Worm (Caenorhabditis elegans) whole organism, mixed stage, embryonic: ENCODE measurements around the gene his-35.

ENCODE experiments used
- elt-3 ChIP-seq: fragments of 150-350 bp; optimal IDR thresholded peaks from 2 replicates; lab custom pipeline; 2014; ENCODE audit warnings: missing biosample characterization, missing genetic modification characterization
- lin-13 ChIP-seq: fragments of 150-350 bp; optimal IDR thresholded peaks from 2 replicates; lab custom pipeline; 2014; ENCODE audit warnings: missing biosample characterization, missing genetic modification characterization
- lsy-2 ChIP-seq: fragments of 150-350 bp; optimal IDR thresholded peaks from 2 replicates; lab custom pipeline; 2014; ENCODE audit warnings: missing biosample characterization, missing genetic modification characterization
- snpc-4 ChIP-seq: fragments of 150-350 bp; optimal IDR thresholded peaks from 2 replicates; lab custom pipeline; 2014; ENCODE audit warnings: missing biosample characterization, missing genetic modification characterization
- sptf-1 ChIP-seq: sonication (generic microtip); optimal IDR thresholded peaks from 2 replicates; lab custom pipeline; 2017; ENCODE audit warnings: mild to moderate bottlenecking, missing genetic modification characterization, moderate library complexity, missing compliant biosample characterization
- unc-39 ChIP-seq: fragments of 150-350 bp; optimal IDR thresholded peaks from 2 replicates; lab custom pipeline; 2014; ENCODE audit warnings: missing biosample characterization, missing genetic modification characterization

DNA sequence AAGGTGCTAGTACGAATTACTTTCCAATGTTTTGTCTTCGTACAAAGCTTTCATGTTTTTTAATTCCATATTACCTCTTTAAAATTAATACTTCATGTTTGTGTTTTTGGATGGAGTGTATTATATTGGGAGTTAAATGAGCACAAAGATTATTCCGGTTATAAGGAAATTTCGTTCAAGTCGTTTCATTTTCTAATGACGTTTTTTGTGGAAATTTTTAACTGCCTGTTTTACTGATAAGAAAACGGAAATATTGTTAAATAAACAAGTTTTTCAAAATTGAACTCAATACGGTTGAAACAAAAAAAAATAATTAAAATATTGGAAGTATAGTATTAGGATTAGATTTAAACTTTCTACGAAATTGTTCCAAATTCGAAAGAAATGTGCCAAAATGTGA is 17.8 kb downstream of the his-35 start:
- no peak for TF ChIP-seq sptf-1 (tag; lab: Kevin White, UChicago)
- TF ChIP-seq lsy-2 (tag; lab: Kevin White, UChicago), result no peak
- no peak for TF ChIP-seq unc-39
- TF ChIP-seq snpc-4, result no peak
- TF ChIP-seq lin-13 (tag; lab: Kevin White, UChicago), result no peak
- TF ChIP-seq elt-3 (tag; lab: Kevin White, UChicago), result no peak
